Fruit fly (Drosophila melanogaster) whole organism: ENCODE data around the gene CG43915.

Experiments
- CG8478 ChIP-seq: fragments of >200 bp; optimal IDR thresholded peaks from 2 replicates; lab custom pipeline; 2018; ENCODE audit warnings: inconsistent platforms
- Dll ChIP-seq: fragments of >200 bp; optimal IDR thresholded peaks from 2 replicates; lab custom pipeline; 2017
- pan ChIP-seq: fragments of >200 bp; optimal IDR thresholded peaks from 2 replicates; lab custom pipeline; 2017
- psq ChIP-seq: fragments of >200 bp; optimal IDR thresholded peaks from 2 replicates; lab custom pipeline; 2017
- usp ChIP-seq: fragments of >200 bp; optimal IDR thresholded peaks from 2 replicates; lab custom pipeline; 2017; ENCODE audit warnings: missing biosample characterization, missing genetic modification characterization, mixed read lengths

dm6 chr3L:4021260-4021831 is 48.6 kb downstream of the CG43915 start, which contains the start of gene Mul1:
- TF ChIP-seq usp (GFP tag; lab: Kevin White, UChicago) (no peak), psq (lab: Kevin White, UChicago) (no peak), Dll (no peak), CG8478 (lab: Kevin White, UChicago) (no peak), pan (lab: Kevin White, UChicago) (no peak)
